Worm (Caenorhabditis elegans) whole organism, dauer: ENCODE results near the gene srbc-44.

ENCODE experiments used
- unc-62 ChIP-seq: sonication (generic microtip); optimal IDR thresholded peaks from 2 replicates; lab custom pipeline; 2017; ENCODE audit warnings: missing biosample characterization, missing genetic modification reagents, missing genetic modification characterization

srbc-44 gene

DNA sequence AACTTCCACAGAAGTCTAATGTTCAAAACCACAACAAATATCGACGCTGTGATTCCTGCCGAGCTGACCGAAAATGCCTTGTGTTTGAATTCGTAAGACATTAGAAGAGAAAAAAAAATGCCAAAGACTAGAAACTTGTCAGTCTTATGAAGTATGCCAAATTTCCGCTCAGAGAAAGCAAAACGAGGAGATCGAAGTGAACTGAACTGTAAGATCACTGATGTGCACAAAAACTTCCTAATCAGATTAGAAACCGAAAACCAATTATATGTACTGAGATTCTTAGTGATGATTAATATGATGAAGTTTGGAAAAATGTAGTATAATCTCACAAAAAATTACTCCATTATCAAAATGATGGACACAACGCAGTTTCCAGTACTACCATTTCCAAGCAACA is at the start of gene srbc-44:
Gene srbc-44, minus strand, starts transcription at position 101 of the 400 bp plus-strand sequence.
- no peak for TF ChIP-seq unc-62 (GFP tag; lab: Kevin White, UChicago)

DNA sequence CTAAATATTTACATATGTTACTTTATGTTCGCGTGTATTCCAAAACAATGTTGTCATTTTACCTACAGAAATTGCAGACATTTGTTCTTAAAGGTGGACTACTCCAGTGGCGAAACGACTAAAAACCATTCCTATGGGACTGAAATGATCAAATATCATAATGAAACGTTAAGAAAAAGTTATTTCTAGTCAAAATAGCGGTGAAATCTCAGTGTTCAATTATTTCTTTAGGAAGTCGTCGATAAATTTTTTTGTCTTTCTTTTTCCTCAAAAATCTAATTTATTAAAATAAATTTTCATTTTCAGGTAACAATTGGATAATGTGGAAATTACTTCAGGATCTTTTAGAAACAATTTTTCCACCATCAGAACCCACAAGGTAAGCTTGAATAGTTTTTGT is 47.0 kb upstream of the srbc-44 start, which contains the start of gene C44H9.4:
Gene C44H9.4, plus strand, starts transcription at position 301 of the 400 bp plus-strand sequence.
- no peak for TF ChIP-seq unc-62 (GFP tag; lab: Kevin White, UChicago)

DNA sequence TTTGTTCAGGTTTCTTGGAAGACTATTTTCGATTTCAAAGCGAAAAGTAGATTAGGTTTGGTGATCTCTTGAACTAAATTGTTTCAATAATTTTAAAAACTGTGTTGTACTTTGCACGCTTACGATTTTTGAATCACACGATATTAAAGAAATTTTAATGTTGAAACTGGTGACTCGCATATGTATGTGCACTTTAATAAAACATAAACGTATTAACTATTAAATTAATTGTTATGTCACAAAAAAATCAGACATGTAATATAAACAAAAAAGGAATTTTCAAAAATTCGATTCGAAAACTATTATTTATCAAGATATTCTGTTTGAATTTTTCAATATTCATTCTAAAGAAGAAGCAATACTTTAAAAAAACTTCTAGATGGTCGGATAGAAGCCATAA is 38.9 kb upstream of the srbc-44 start, which contains the start of gene ugt-15:
Gene ugt-15, plus strand, starts transcription at position 301 of the 400 bp plus-strand sequence.
- TF ChIP-seq unc-62 (GFP tag; lab: Kevin White, UChicago) = no peak

DNA sequence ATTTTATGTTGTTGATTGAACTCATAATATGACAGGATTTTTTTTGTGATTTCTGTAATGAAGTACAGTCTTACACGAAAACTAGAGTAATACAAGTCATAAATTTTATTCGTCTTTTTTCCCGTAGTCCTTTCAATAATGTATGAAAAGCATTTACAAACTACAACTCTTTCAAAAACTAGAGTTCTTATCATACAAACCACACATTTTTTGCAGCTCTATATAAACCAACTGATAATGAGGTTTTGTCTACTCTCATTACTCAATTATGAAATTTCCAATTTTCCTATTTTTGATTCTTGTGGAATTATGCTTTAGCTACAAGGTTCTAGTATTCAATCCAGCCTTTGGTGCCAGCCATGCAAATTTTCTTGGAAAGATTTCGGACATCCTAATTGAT is 36.4 kb upstream of the srbc-44 start, which contains the start of gene ugt-16:
Gene ugt-16, plus strand, starts transcription at position 248 of the 400 bp plus-strand sequence.
- TF ChIP-seq unc-62 (GFP tag; lab: Kevin White, UChicago) = no peak

DNA sequence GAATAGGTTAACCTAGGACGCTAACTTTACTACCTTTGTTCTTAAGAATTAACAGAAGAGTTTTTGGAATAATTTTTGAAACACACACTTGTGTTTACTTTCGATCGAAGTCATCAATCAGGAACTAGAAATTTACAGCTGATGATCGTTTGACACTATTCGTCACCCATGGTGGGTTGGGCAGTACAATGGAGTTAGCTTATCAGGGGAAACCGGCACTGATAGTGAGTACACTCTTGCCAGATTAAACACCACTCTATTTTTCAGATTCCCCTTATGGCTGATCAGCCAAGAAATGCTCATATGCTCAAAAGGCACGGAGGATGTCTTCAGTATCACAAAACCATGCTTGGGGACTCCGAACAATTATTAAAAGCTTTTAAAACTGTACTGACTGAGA is 33.7 kb upstream of the srbc-44 start:
- no peak for TF ChIP-seq unc-62 (GFP tag; lab: Kevin White, UChicago)

DNA sequence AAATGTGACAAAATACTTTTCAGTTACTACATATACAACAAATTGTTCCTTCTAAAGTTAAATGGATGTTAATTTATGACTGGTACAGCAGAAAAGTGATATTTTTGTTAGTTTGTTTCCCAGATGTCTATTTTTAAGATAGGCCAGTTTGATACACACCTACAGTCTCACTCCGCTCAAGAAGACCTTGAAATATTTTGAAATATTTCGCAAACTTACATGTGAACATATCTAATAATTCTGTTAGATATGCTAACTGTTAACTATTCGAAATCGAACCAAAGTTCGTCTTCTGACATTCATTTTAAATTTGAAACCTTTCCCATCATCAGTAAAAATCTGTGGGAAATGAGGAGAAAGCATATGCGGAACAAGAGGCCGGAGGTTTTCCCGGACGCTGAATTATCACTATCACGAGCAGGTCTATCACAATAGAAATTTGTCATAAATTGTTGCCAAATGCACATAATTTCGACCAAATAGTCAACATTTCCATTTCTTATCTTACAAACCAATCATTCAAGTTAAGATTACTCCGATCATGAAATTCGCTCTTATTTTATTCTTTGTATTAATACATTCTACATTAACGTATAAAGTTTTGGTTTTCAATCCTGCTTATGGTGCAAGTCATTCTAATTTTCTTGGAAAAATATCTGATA is 31.6 kb upstream of the srbc-44 start, which contains the start of the genes ZC443.4 and ugt-18:
Gene ZC443.4, minus strand, starts transcription at position 95 of the 662 bp plus-strand sequence.
Gene ugt-18, plus strand, starts transcription at position 469 of the 662 bp plus-strand sequence.
- TF ChIP-seq unc-62 (GFP tag; lab: Kevin White, UChicago) = no peak

DNA sequence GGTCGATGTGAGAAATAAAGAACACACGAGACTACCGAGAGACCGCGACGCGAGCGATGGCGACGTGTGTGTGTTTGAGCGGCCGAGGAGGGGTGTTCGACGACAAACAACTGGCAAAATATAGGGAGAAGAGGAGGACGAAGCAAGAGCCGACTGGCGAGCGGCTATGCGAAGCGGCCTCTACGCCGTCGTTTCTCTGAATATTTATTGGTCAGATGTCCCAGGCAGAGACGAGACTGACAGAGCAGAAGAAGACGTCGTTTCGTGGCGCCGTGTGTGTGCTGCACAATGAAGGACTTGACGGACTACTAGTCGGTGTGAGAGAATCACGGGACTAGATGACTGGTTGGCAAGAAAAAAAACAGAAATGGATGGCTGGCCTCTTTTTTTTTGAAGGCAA is 30.8 kb upstream of the srbc-44 start:
- no peak for TF ChIP-seq unc-62 (GFP tag; lab: Kevin White, UChicago)

DNA sequence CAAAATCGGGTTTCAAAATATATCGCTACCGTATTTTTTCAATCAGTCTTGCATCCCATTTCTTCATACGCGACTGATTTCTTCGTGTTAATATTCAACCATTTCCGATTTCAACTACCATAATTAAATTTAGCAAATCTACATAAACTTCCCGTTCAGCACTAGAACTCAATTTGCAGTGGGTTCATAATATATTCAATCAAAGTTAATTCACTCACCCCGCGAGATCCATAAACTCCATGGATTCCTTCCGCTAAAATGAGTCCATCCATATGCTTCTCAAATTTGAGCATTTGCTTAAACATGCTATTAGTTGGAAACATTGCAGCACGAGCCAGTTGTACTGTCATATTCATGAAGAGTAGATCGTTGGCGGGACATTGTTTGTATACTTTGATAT is 30.1 kb upstream of the srbc-44 start:
- no peak for TF ChIP-seq unc-62 (GFP tag; lab: Kevin White, UChicago)

DNA sequence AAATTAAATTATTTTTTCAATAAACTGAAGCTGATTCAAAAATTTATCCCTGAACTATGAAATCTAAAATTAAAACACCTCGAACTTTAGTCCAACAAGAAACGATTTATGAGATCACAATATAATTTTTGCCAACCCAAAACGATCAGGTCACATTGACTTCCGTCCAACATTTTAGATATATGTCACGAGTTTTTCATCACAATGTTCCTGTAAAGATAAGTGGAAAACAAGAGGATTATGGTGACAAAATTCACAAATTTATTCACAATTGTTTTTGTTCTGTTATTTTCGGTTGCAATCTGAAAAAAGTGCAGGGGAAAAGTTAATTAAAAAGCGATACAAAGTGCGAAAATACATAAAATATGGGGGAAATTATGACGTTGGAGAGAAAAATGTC is 28.3 kb upstream of the srbc-44 start:
- no peak for TF ChIP-seq unc-62 (GFP tag; lab: Kevin White, UChicago)

DNA sequence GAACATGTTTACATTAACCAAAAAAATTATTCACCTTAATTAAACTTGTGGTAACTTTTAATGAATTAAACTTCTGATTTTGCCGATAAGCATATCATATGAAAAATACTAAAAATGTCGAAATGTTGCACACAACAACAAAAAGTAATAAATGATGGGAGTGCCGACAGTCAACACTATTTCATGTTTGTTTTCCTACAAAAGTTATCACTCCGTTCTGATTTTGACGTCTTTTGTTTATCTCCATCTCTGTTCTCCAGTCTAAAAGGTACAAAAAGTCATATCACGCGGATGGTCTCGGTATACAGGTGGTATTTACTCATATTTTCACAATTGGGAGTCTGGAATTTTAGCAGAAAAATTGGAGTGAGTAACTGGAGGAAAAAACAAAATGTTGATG is 27.0 kb upstream of the srbc-44 start:
- TF ChIP-seq unc-62 (GFP tag; lab: Kevin White, UChicago) = no peak

DNA sequence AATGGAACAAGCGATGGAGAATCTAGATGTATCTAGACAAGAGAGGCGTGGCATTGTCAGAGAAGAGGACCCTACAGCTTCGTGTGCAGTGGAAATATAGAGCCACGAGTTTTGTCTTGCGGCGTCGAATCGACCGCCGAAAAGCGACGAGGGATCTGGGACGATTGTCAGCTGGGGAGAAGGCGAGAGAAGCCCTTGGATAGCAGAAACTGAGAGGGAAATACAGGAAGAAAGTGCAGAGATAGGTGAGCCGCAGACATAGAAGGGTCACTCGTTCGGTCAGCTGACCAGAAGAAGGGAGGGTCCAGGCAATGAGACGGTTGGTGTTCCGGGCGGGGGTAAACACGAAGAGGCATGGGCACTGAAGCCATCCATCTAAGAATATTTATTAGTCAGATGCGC is 26.1 kb upstream of the srbc-44 start:
- TF ChIP-seq unc-62 (GFP tag; lab: Kevin White, UChicago) = no peak

DNA sequence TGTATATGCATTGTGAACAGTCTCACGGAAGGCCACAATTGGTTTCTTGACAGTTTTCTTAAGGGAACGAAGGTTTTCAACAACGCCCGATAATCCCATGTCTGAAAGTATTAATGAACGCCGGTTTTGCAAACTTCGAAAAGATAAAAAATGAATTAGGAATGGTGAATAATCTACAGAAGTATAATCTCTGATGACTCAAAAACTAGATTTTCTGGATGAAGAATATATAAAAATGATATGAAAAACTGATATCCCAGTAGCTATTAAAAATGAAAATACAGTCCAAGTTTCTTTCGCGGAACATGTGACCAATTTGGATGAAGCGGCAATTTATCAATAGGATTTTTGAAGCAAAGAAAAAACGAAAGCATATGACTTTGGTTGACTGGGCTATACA is 25.7 kb upstream of the srbc-44 start, which contains the start of gene ZC443.3:
Gene ZC443.3, minus strand, starts transcription at position 101 of the 400 bp plus-strand sequence.
- TF ChIP-seq unc-62 (GFP tag; lab: Kevin White, UChicago) = no peak

DNA sequence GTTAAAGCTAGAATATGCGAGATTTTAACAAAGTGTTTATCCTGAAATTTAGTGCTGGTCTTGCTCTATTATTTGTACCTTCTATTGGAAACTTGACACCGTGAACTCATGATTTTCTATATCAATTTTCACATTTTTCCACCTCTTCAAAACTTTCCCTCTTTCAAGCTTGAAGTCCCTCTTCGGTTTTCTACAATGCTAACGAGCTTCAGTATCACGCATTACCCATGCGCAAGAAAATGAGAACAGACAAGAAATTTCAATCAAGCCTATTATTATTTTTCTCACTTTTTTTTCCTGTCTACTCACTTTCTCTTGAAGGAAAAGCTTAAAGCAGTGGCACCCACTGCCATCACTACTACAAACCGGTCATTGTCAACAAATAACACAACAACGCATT is 23.5 kb upstream of the srbc-44 start:
- no peak for TF ChIP-seq unc-62 (GFP tag; lab: Kevin White, UChicago)

DNA sequence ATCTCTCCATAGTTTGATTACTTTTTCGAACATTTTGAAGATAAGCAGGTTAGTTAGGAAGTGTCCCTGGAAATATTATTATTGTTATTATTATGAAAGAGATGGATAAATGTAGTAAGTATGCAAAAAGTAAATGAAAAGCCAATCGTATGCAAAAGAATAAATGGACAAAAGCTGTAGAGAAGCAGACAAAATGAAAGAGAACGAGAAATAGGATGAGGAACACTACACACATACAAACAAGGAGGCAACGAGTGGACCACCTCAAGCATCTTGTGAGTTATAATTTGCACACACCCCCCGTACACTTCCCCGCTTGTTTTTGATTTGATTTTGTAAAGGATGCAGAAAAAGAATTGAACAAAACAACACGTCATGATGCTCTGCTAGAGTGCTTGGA is 22.8 kb upstream of the srbc-44 start, which contains the start of gene ZC443.2:
Gene ZC443.2, minus strand, starts transcription at position 67 of the 400 bp plus-strand sequence.
- no peak for TF ChIP-seq unc-62 (GFP tag; lab: Kevin White, UChicago)

DNA sequence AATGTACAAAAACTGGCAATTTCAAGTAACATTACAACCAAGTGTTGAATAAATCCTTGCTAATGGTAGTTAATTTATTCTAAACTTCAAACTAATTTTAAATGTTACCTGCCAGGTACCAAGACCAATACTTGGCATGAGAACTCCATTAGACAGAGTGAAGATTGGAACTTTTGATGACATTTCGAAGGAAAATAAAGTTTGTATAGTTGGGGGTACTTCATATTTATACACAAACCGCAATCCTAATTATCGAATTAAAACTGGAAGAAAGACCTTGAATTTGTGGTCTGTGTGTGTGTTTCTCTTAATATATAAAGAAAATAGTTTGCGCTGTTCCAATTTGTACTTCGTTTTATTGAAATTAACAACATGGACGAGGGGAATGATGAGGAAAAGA is 21.5 kb upstream of the srbc-44 start, which contains the start of gene ZC443.1:
Gene ZC443.1, minus strand, starts transcription at position 205 of the 400 bp plus-strand sequence.
- no peak for TF ChIP-seq unc-62 (GFP tag; lab: Kevin White, UChicago)

DNA sequence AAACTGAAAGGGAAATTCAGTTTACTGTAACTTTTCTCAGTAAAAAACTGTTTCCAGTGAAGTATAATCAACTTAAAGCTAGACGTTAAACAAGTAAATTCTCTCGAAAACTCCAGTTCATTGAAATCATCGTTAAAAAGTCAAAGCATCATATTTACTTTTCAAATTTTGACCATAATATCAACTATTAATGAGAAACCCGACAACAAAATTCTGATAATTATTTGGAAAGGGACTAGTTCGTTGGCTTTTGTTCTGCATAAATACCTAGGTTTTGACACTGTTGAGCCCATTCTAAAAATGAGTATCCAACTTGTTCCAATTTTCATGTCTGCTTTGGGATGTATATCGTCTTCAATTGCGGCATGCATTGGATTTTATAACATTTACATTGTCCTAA is 17.8 kb upstream of the srbc-44 start, which contains the start of gene ZC443.7:
Gene ZC443.7, plus strand, starts transcription at position 301 of the 400 bp plus-strand sequence.
- no peak for TF ChIP-seq unc-62 (GFP tag; lab: Kevin White, UChicago)

DNA sequence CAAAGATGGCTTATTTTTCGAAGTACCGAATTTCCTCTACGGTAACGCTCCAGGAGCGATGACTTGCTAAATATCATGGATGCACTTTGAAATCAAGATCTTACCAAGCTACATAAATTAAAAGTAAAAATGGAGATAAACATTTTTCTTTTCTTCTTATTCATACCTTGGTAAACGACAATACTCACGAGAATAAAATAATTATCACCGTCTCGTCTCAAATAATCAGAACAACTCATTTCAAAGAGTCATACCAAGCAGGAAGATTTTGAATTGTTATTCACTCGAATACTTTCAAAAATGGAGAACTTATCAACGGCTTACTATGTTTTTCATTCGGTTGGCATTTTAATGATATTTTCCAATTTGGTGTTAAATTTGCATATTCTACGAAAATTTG is 14.9 kb upstream of the srbc-44 start, which contains the start of gene srbc-45:
Gene srbc-45, plus strand, starts transcription at position 301 of the 400 bp plus-strand sequence.
- no peak for TF ChIP-seq unc-62 (GFP tag; lab: Kevin White, UChicago)
